Worm (Caenorhabditis elegans) whole organism, early embryonic: Measurements from ENCODE around the gene F53B1.3.
A peak's percentile ranks its signal among the peaks of the same experiment; 100 is the strongest.

Experiments
- B0310.2 ChIP-seq: sonication (generic microtip); optimal IDR thresholded peaks from 2 replicates; lab custom pipeline; 2016; ENCODE audit warnings: mild to moderate bottlenecking, missing genetic modification characterization, missing compliant biosample characterization
- F13C5.2 ChIP-seq: sonication (generic microtip); optimal IDR thresholded peaks from 2 replicates; lab custom pipeline; 2017; ENCODE audit warnings: mild to moderate bottlenecking, missing genetic modification characterization, inconsistent platforms, missing compliant biosample characterization
- aly-1 ChIP-seq: sonication (generic microtip); optimal IDR thresholded peaks from 2 replicates; lab custom pipeline; 2016; ENCODE audit warnings: missing genetic modification characterization, missing compliant biosample characterization
- ama-1 ChIP-seq: fragments of 150-350 bp; optimal IDR thresholded peaks from 2 replicates; lab custom pipeline; 2014
- ceh-13 ChIP-seq: fragments of 200-800 bp; sonication (Bioruptor generic); optimal IDR thresholded peaks from 2 replicates; lab custom pipeline; 2018; ENCODE audit warnings: mild to moderate bottlenecking, missing genetic modification characterization, missing compliant biosample characterization
- ceh-36 ChIP-seq: sonication (generic microtip); optimal IDR thresholded peaks from 2 replicates; lab custom pipeline; 2016; ENCODE audit warnings: missing genetic modification characterization, inconsistent platforms, missing compliant biosample characterization
- ets-7 ChIP-seq: sonication (generic microtip); optimal IDR thresholded peaks from 2 replicates; lab custom pipeline; 2016; ENCODE audit warnings: missing genotype, missing genetic modification characterization, missing compliant biosample characterization
- flt-1 ChIP-seq: fragments of 200-800 bp; sonication (Bioruptor generic); IDR thresholded peaks from 2 replicates; pipeline ENCODE4 v1.3.6; 2022; ENCODE audit warnings: missing genetic modification characterization, missing compliant biosample characterization
- hmbx-1 ChIP-seq: sonication (generic microtip); optimal IDR thresholded peaks from 2 replicates; lab custom pipeline; 2016; ENCODE audit warnings: mild to moderate bottlenecking, missing genetic modification characterization, missing compliant biosample characterization
- hmg-4 ChIP-seq: fragments of 200-800 bp; sonication (Bioruptor generic); optimal IDR thresholded peaks from 2 replicates; lab custom pipeline; 2018; ENCODE audit warnings: mild to moderate bottlenecking, missing genetic modification characterization, missing compliant biosample characterization
- hnd-1 ChIP-seq: sonication (generic microtip); optimal IDR thresholded peaks from 2 replicates; lab custom pipeline; 2016; ENCODE audit warnings: missing genetic modification characterization, missing compliant biosample characterization
- pes-1 ChIP-seq: fragments of 200-800 bp; sonication (Bioruptor generic); IDR thresholded peaks from 2 replicates; pipeline ENCODE4 v1.3.6; 2022; ENCODE audit warnings: missing genetic modification reagents, missing genetic modification characterization, missing compliant biosample characterization
- scrt-1 ChIP-seq: fragments of 200-800 bp; sonication (Bioruptor generic); IDR thresholded peaks from 2 replicates; pipeline ENCODE4 v1.3.6; 2022; ENCODE audit warnings: missing genetic modification characterization, missing compliant biosample characterization
- sea-1 ChIP-seq: fragments of 200-800 bp; sonication (Bioruptor generic); conservative IDR thresholded peaks from 2 replicates; pipeline ENCODE4 v1.3.6; 2022; ENCODE audit warnings: missing genetic modification characterization, missing compliant biosample characterization
- tbx-11 ChIP-seq: fragments of 200-800 bp; sonication (Bioruptor generic); IDR thresholded peaks from 2 replicates; pipeline ENCODE4 v1.3.6; 2022; ENCODE audit warnings: missing genetic modification characterization, missing compliant biosample characterization
- tbx-37 ChIP-seq: fragments of 200-800 bp; sonication (Bioruptor generic); conservative IDR thresholded peaks from 2 replicates; pipeline ENCODE4 v1.3.6; 2022; ENCODE audit warnings: missing genetic modification reagents, missing genetic modification characterization, missing compliant biosample characterization
- tra-4 ChIP-seq: sonication (generic microtip); optimal IDR thresholded peaks from 2 replicates; lab custom pipeline; 2017; ENCODE audit warnings: missing genetic modification characterization, missing compliant biosample characterization

The F53B1.3 gene

ce11 chrX:2099002-2099401 lies 6.4 kb upstream of the F53B1.3 start:
- TF ChIP-seq F13C5.2 (tag; lab: Kevin White, UChicago), result no peak
- TF ChIP-seq tbx-11 (GFP tag; lab: Robert Waterston, UW), result no peak
- TF ChIP-seq ama-1, result no peak
- no peak for TF ChIP-seq aly-1 (tag; lab: Kevin White, UChicago)
- no peak for TF ChIP-seq scrt-1 (GFP tag; lab: Robert Waterston, UW)
- TF ChIP-seq flt-1 (GFP tag; lab: Robert Waterston, UW), result no peak
- no peak for TF ChIP-seq hmbx-1 (tag; lab: Kevin White, UChicago)
- no peak for TF ChIP-seq ceh-13 (GFP tag; lab: Kevin White, UChicago)

- no peak for TF ChIP-seq hnd-1 (tag; lab: Kevin White, UChicago)
- TF ChIP-seq flt-1 (GFP tag; lab: Robert Waterston, UW), result no peak
- no peak for TF ChIP-seq ceh-13 (GFP tag; lab: Kevin White, UChicago)
- no peak for TF ChIP-seq tbx-37 (GFP tag; lab: Robert Waterston, UW)
- TF ChIP-seq B0310.2 (tag; lab: Kevin White, UChicago), result no peak
- no peak for TF ChIP-seq sea-1 (GFP tag; lab: Robert Waterston, UW)
- TF ChIP-seq hmbx-1 (tag; lab: Kevin White, UChicago), result no peak
- no peak for TF ChIP-seq tbx-11 (GFP tag; lab: Robert Waterston, UW)
- no peak for TF ChIP-seq ets-7
- TF ChIP-seq hmg-4 (GFP tag; lab: Kevin White, UChicago), result no peak
- no peak for TF ChIP-seq ama-1
- no peak for TF ChIP-seq pes-1 (GFP tag; lab: Robert Waterston, UW)
- TF ChIP-seq aly-1 (tag; lab: Kevin White, UChicago), result no peak
- no peak for TF ChIP-seq ceh-36 (tag; lab: Kevin White, UChicago)
- TF ChIP-seq F13C5.2 (tag; lab: Kevin White, UChicago), result no peak
These were observed 2.0 kb downstream of the F53B1.3 start for ce11 chrX:2107414-2107813.

DNA sequence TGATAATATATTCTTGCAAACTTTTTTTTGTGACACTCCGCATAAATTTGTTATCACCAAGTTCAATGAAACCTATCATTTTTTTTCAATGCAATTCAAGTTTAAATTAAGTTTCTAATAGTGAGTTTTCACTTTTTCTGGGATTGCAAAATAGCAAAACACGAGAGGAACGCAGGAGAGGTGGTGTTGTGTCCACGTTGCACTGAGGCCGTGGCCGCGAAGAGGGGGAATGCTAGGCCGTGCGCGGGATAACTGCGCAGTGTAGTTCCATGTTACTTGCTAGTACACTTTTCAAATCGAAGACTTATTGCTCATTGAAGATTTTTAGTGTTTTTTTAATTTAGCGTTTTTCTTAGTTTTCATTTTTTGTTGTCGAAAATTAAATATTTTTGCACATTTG lies 2.8 kb downstream of the F53B1.3 start:
- TF ChIP-seq aly-1 (tag; lab: Kevin White, UChicago) (no peak), pes-1 (GFP tag; lab: Robert Waterston, UW) (no peak), hnd-1 (tag; lab: Kevin White, UChicago) (no peak), ceh-13 (GFP tag; lab: Kevin White, UChicago) (no peak), hmg-4 (GFP tag; lab: Kevin White, UChicago) (no peak), ceh-36 (tag; lab: Kevin White, UChicago) (no peak), ama-1 (no peak), B0310.2 (tag; lab: Kevin White, UChicago) (no peak), ets-7 (no peak), tbx-11 (GFP tag; lab: Robert Waterston, UW) (0 out of 2 replicates have a peak, but pooled peaks have one; percentile 8), scrt-1 (GFP tag; lab: Robert Waterston, UW) (no peak), F13C5.2 (tag; lab: Kevin White, UChicago) (no peak), tbx-37 (GFP tag; lab: Robert Waterston, UW) (0 out of 2 replicates have a peak, but pooled peaks have one; percentile 23), hmbx-1 (tag; lab: Kevin White, UChicago) (no peak), sea-1 (GFP tag; lab: Robert Waterston, UW) (0 out of 2 replicates have a peak, but pooled peaks have one; percentile 16), flt-1 (GFP tag; lab: Robert Waterston, UW) (no peak)

DNA sequence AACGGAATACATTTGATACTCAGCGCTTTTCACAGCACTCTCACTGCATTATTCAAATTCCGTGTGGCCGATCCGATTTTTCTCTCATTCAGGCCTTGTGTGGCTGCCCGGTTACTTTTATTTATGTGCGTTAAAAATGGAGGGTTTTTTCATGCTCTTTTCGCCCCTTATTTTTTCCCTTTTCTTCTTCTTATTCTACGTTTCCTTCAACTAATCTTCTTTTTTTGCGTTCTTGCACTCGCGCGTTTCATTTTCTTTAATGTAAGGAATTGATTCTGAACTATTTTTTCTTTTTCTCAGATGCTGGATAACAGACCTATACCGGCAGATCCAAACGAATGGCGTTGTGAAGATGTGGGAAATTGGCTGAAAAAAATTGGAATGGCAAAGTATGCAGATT lies 3.3 kb downstream of the F53B1.3 start, which contains the start of gene F53B1.2:
F53B1.2 (plus strand) TSS at position 301 of the 400 bp plus-strand sequence.
- TF ChIP-seq ets-7, result no peak
- TF ChIP-seq scrt-1 (GFP tag; lab: Robert Waterston, UW), result no peak
- TF ChIP-seq aly-1 (tag; lab: Kevin White, UChicago), result no peak
- TF ChIP-seq hmbx-1 (tag; lab: Kevin White, UChicago), result no peak
- no peak for TF ChIP-seq hnd-1 (tag; lab: Kevin White, UChicago)
- TF ChIP-seq sea-1 (GFP tag; lab: Robert Waterston, UW), result no peak
- no peak for TF ChIP-seq ceh-13 (GFP tag; lab: Kevin White, UChicago)
- TF ChIP-seq tbx-37 (GFP tag; lab: Robert Waterston, UW), result no peak
- no peak for TF ChIP-seq F13C5.2 (tag; lab: Kevin White, UChicago)
- no peak for TF ChIP-seq tra-4 (tag; lab: Kevin White, UChicago)
- no peak for TF ChIP-seq ama-1
- TF ChIP-seq hmg-4 (GFP tag; lab: Kevin White, UChicago), result no peak
- no peak for TF ChIP-seq pes-1 (GFP tag; lab: Robert Waterston, UW)
- no peak for TF ChIP-seq tbx-11 (GFP tag; lab: Robert Waterston, UW)
- no peak for TF ChIP-seq B0310.2 (tag; lab: Kevin White, UChicago)
- no peak for TF ChIP-seq flt-1 (GFP tag; lab: Robert Waterston, UW)

DNA sequence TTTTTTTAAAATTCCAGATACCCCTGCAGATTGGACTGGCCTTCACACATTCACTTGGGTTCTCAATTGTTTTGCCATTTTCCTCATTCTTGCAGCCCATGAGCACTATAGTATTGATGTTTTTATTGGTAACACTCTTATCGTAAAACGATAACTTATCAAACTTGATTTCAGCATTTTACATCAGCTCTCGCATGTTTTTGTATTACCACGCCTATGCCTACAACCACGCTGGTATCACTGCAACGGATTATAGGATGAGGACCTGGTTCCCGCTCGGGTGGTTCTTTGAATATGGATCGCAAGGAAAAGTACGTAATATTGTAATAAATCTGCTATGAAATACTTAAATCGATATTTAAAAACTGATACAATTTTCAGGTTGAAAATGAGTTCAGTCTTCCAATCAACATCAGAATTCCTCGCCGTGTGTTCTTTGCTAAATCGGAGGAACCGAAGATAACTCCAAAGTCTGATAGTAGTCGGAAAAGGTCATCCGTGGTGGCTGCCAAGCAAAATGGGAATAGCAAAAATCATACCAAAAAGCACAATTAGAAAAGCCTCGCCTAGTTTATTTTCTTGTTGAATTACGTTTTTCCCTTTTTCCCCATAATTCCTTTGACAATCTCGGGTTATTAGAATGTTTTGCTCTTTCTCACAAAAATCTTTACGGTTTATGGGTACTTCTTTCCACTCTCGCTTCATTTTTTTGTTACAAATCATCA lies 5.4 kb downstream of the F53B1.3 start:
- TF ChIP-seq hmbx-1 (tag; lab: Kevin White, UChicago) (no peak), tbx-37 (GFP tag; lab: Robert Waterston, UW) (no peak), B0310.2 (tag; lab: Kevin White, UChicago) (no peak), tbx-11 (GFP tag; lab: Robert Waterston, UW) (no peak), ceh-36 (tag; lab: Kevin White, UChicago) (no peak), tra-4 (tag; lab: Kevin White, UChicago) (no peak), flt-1 (GFP tag; lab: Robert Waterston, UW) (no peak), ets-7 (no peak), hnd-1 (tag; lab: Kevin White, UChicago) (no peak), scrt-1 (GFP tag; lab: Robert Waterston, UW) (no peak), hmg-4 (GFP tag; lab: Kevin White, UChicago) (no peak), pes-1 (GFP tag; lab: Robert Waterston, UW) (no peak), aly-1 (tag; lab: Kevin White, UChicago) (no peak), sea-1 (GFP tag; lab: Robert Waterston, UW) (no peak), F13C5.2 (tag; lab: Kevin White, UChicago) (no peak), ceh-13 (GFP tag; lab: Kevin White, UChicago) (no peak), ama-1 (no peak)

DNA sequence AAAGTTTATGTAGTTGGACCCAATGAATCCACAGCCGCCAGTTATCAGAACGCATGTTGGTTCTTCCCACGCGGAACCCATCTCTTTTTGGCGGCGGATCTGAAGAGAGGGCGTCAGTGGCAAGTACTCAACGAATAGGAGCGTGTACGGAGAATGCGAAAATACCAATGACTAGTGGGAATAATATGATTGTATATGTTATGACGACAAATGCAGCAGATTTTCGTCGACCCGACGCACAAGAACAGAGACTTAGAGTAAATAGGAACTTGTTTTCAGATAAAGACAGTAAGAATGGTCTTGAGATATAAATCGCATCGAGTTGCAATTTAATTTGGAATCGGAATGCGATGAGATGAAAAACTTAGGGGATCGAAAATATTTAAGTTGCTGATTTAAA lies 7.6 kb downstream of the F53B1.3 start, which contains the start of gene bus-5:
bus-5 (minus strand) TSS at position 101 of the 400 bp plus-strand sequence.
- TF ChIP-seq hmbx-1 (tag; lab: Kevin White, UChicago), result no peak
- no peak for TF ChIP-seq F13C5.2 (tag; lab: Kevin White, UChicago)
- TF ChIP-seq scrt-1 (GFP tag; lab: Robert Waterston, UW), result no peak
- no peak for TF ChIP-seq pes-1 (GFP tag; lab: Robert Waterston, UW)
- TF ChIP-seq flt-1 (GFP tag; lab: Robert Waterston, UW), result no peak
